Fruit fly (Drosophila melanogaster): ENCODE data around the gene CG34124.

CG34124 gene

DNA sequence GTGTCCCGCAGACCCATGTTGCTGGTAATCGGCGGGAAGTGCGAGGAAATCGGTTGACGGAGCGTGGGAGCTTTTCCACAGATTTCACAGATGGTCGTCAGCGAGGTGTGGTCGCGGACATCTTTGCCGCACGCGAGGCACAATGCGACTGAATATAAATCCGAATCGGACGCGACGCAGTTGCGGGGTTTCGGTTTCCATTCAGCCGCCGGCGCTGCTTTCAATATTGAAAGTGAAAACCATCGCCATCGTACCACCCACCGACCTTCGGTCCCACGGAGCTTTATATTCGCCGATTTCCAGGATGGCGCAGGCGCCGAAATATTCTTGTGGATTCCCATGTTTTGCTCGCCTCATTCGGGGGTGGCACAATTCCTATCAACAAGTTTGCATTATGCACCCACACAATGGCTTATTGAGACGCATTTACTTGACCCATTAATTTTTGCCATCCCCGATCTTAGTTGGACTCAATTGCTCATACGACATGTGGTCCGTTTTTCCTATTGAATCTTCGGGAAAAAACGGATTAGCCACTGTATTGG lies 21.8 kb upstream of the CG34124 start, which contains the start of gene hoe2:
Gene hoe2 (minus strand): TSS at position 126 of the 545 bp plus-strand sequence.
- TF ChIP-seq CG12605 (GFP tag; IDR thresholded peaks at IDR 0.05), result peak; percentile 60; the same call in 1 of the 2 replicates
- TF ChIP-seq CG8159 (tag; optimal IDR thresholded peaks at IDR 0.05), result no peak

DNA sequence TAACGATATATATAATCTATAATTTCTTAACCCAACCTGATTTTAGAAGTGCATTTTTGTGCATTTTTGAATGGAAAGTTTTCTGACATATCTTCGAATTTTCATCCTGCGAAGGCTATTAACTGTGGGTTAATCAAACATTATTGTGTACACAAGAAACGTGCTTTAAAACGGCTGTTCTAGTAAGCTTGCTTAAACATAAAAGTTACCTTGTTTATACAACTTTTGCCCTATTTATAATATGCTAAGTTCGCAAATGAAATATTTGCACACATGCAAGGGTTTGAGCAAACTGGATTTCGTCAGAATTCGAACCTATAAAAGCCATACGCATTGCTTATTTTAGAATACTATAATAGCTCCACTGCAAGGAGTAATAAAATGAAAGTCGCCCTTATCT lies 21.2 kb upstream of the CG34124 start, which contains the start of gene Sgs1:
Gene Sgs1 (plus strand): TSS at position 350 of the 400 bp plus-strand sequence.
- no peak for TF ChIP-seq CG10348 (GFP tag; IDR thresholded peaks at IDR 0.05)
- no peak for TF ChIP-seq CG32121 (GFP tag; IDR thresholded peaks at IDR 0.05)
- TF ChIP-seq CG15710 (tag; optimal IDR thresholded peaks at IDR 0.05), result no peak
- no peak for TF ChIP-seq Ets98B (GFP tag; IDR thresholded peaks at IDR 0.05)
- no peak for TF ChIP-seq D1 (tag; optimal IDR thresholded peaks at IDR 0.05)
- no peak for TF ChIP-seq CG13204 (GFP tag; optimal IDR thresholded peaks at IDR 0.05)
- TF ChIP-seq CG8301 (tag; optimal IDR thresholded peaks at IDR 0.05), result no peak
- no peak for TF ChIP-seq CG12605 (GFP tag; IDR thresholded peaks at IDR 0.05)
- TF ChIP-seq CG4496 (GFP tag; IDR thresholded peaks at IDR 0.05), result no peak
- no peak for TF ChIP-seq CG14655 (GFP tag; optimal IDR thresholded peaks at IDR 0.05)
- TF ChIP-seq gl (tag; optimal IDR thresholded peaks at IDR 0.05), result no peak
- TF ChIP-seq Snoo (tag; optimal IDR thresholded peaks at IDR 0.05), result no peak
- TF ChIP-seq Pif1B (GFP tag; optimal IDR thresholded peaks at IDR 0.05), result no peak
- no peak for TF ChIP-seq Pif1A (GFP tag; optimal IDR thresholded peaks at IDR 0.05)
- TF ChIP-seq rn (GFP tag; IDR thresholded peaks at IDR 0.05), result no peak
- no peak for TF ChIP-seq fd96Ca (GFP tag; IDR thresholded peaks at IDR 0.05)
- TF ChIP-seq CG8159 (tag; optimal IDR thresholded peaks at IDR 0.05), result no peak
- TF ChIP-seq EcR (GFP tag; optimal IDR thresholded peaks at IDR 0.05), result no peak

DNA sequence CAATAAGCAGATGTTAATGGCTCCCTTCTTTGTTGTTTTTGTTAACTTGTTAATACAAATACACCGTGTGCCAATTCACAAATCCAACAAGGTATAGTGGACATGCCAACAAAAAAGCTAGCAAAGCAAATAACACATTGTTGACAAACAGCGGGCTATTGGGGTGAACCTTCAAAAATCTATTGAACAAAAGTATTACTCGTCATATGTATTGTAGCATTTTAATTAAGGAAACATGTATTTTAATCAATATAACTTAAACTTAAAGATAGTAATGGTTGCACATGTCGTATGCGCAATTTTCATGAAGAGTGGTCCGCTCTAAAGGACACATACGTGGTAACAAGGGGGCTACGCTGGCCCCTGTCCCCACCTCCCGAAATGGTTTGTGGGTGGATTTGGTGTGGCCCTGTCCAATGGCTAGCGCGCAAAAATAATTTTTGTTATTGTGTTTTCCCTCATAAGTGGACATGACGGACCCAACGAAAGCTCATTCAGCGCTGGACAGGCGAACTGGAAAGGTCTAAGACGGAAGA lies 15.9 kb upstream of the CG34124 start, which contains the start of gene synr:
Gene synr (plus strand): TSS at position 486 of the 536 bp plus-strand sequence.
- no peak for TF ChIP-seq CG32121 (GFP tag; IDR thresholded peaks at IDR 0.05)
- no peak for TF ChIP-seq CG8301 (tag; optimal IDR thresholded peaks at IDR 0.05)
- no peak for TF ChIP-seq fd96Ca (GFP tag; IDR thresholded peaks at IDR 0.05)
- TF ChIP-seq Pif1B (GFP tag; optimal IDR thresholded peaks at IDR 0.05), result no peak
- peak; percentile 24 for TF ChIP-seq CG8159 (tag; optimal IDR thresholded peaks at IDR 0.05)
- no peak for TF ChIP-seq CG17806 (tag; optimal IDR thresholded peaks at IDR 0.05)
- no peak for TF ChIP-seq gl (tag; optimal IDR thresholded peaks at IDR 0.05)
- no peak for TF ChIP-seq CG14655 (GFP tag; optimal IDR thresholded peaks at IDR 0.05)
- TF ChIP-seq CG10348 (GFP tag; IDR thresholded peaks at IDR 0.05), result no peak

DNA sequence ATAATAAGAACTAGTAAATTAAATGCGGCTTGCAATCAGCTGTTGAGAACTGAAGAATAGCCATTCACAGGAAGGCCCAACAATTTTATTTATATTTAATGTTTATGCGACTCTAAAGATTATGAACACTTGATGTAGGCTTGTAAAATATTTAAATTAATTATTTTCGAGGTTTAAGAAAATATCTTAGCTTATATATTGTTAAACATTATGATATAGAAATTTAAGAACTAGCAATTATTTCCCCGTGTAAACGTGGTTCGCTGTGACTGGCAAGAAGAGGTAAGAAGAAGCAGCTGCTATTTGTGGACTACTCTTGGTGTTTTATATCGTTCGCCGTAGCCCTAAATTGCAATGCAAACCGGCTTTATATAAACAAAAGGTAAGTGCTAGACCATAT lies 12.9 kb upstream of the CG34124 start, which contains the start of the genes mRpL24 and betaggt-I:
Gene mRpL24 (minus strand): TSS at position 62 of the 400 bp plus-strand sequence.
Gene betaggt-I (plus strand): TSS at position 280 of the 400 bp plus-strand sequence.
- no peak for TF ChIP-seq CG13204 (GFP tag; optimal IDR thresholded peaks at IDR 0.05)
- TF ChIP-seq rn (GFP tag; IDR thresholded peaks at IDR 0.05), result peak; percentile 97
- TF ChIP-seq gl (tag; optimal IDR thresholded peaks at IDR 0.05), result peak; percentile 89
- TF ChIP-seq Ets98B (GFP tag; IDR thresholded peaks at IDR 0.05), result peak; percentile 97
- peak; percentile 97 for TF ChIP-seq CG34367 (tag; optimal IDR thresholded peaks at IDR 0.05)
- TF ChIP-seq Pif1B (GFP tag; optimal IDR thresholded peaks at IDR 0.05), result peak; percentile 91
- peak; percentile 98 for TF ChIP-seq CG14655 (GFP tag; optimal IDR thresholded peaks at IDR 0.05)
- TF ChIP-seq fd96Ca (GFP tag; IDR thresholded peaks at IDR 0.05), result peak; percentile 93
- TF ChIP-seq Pif1A (GFP tag; optimal IDR thresholded peaks at IDR 0.05), result peak; percentile 93
- TF ChIP-seq CG9948 (tag; optimal IDR thresholded peaks at IDR 0.05), result peak; percentile 95
- peak; percentile 97 for TF ChIP-seq CG32121 (GFP tag; IDR thresholded peaks at IDR 0.05)
- TF ChIP-seq CG12605 (GFP tag; IDR thresholded peaks at IDR 0.05), result peak; percentile 98
- peak; percentile 96 for TF ChIP-seq Snoo (tag; optimal IDR thresholded peaks at IDR 0.05)
- TF ChIP-seq CG8301 (tag; optimal IDR thresholded peaks at IDR 0.05), result peak; percentile 97
- peak; percentile 99 for TF ChIP-seq CG15710 (tag; optimal IDR thresholded peaks at IDR 0.05)
- peak; percentile 99 for TF ChIP-seq CG4496 (GFP tag; IDR thresholded peaks at IDR 0.05)
- no peak for TF ChIP-seq EcR (GFP tag; optimal IDR thresholded peaks at IDR 0.05)
- TF ChIP-seq D1 (tag; optimal IDR thresholded peaks at IDR 0.05), result peak; percentile 90
- TF ChIP-seq CG17806 (tag; optimal IDR thresholded peaks at IDR 0.05), result peak; percentile 97
- peak; percentile 90 for TF ChIP-seq CG10348 (GFP tag; IDR thresholded peaks at IDR 0.05)
- TF ChIP-seq CG8159 (tag; optimal IDR thresholded peaks at IDR 0.05), result peak; percentile 97

DNA sequence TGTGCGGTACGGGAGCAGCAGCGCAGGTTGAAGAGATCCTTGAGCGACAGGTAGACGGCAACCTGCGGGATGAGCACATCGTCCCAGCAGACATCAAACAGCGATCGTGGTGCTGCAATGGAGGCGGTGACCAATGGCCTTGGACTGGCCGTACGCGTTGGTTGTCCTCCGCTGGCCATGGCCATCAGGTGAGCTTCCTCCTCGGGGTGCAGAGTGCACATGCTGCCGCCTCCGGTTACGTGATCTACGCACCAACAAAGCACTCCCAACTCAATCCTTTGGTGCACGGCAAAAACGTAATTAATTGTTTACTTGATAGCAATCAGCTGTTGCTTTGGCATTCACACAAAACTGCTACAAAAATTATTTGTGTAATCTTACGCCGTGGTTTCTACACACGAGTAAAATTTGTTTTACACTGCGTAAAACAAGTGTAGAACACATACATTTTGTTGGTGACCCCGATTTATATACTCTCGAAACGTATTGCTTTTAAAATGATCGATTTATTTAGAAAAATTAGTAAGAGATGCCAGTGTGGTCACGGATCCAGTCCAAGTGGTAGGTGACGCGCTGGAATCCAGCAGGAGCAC lies 8.7 kb upstream of the CG34124 start, which contains the start of gene jet:
Gene jet (minus strand): TSS at position 332 of the 593 bp plus-strand sequence.
- no peak for TF ChIP-seq CG4496 (GFP tag; IDR thresholded peaks at IDR 0.05)
- TF ChIP-seq CG17806 (tag; optimal IDR thresholded peaks at IDR 0.05), result no peak
- TF ChIP-seq Ets98B (GFP tag; IDR thresholded peaks at IDR 0.05), result no peak
- TF ChIP-seq CG34367 (tag; optimal IDR thresholded peaks at IDR 0.05), result no peak
- no peak for TF ChIP-seq CG9948 (tag; optimal IDR thresholded peaks at IDR 0.05)
- no peak for TF ChIP-seq Pif1A (GFP tag; optimal IDR thresholded peaks at IDR 0.05)
- TF ChIP-seq Pif1B (GFP tag; optimal IDR thresholded peaks at IDR 0.05), result no peak
- TF ChIP-seq CG12605 (GFP tag; IDR thresholded peaks at IDR 0.05), result no peak

DNA sequence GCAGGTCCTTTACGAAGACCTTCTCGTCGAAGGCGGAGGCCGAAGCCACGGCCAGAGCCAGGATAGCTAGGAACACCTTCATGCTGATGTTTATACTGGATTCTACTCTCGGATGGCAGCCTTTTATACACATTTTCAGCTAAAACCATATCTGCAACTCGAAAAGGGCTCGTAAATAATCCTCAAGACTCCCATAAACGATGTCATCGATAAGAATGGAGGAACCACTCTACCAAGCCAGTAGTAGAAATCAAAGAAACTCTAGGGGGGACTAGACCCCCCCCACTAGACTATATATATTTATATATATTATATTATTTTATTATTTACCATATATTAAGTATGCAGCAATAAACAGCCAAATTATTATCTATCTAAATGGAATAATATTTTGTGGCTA lies 7.5 kb upstream of the CG34124 start, which contains the start of gene Jon25Biii:
Gene Jon25Biii (minus strand): TSS at position 101 of the 400 bp plus-strand sequence.
- no peak for TF ChIP-seq CG12605 (GFP tag; IDR thresholded peaks at IDR 0.05)
- TF ChIP-seq CG17806 (tag; optimal IDR thresholded peaks at IDR 0.05), result no peak
- no peak for TF ChIP-seq CG10348 (GFP tag; IDR thresholded peaks at IDR 0.05)
- TF ChIP-seq Ets98B (GFP tag; IDR thresholded peaks at IDR 0.05), result no peak
- TF ChIP-seq D1 (tag; optimal IDR thresholded peaks at IDR 0.05), result no peak
- no peak for TF ChIP-seq rn (GFP tag; IDR thresholded peaks at IDR 0.05)
- no peak for TF ChIP-seq Snoo (tag; optimal IDR thresholded peaks at IDR 0.05)
- no peak for TF ChIP-seq CG8159 (tag; optimal IDR thresholded peaks at IDR 0.05)
- TF ChIP-seq gl (tag; optimal IDR thresholded peaks at IDR 0.05), result no peak
- no peak for TF ChIP-seq fd96Ca (GFP tag; IDR thresholded peaks at IDR 0.05)
- TF ChIP-seq CG34367 (tag; optimal IDR thresholded peaks at IDR 0.05), result no peak
- TF ChIP-seq CG9948 (tag; optimal IDR thresholded peaks at IDR 0.05), result no peak
- no peak for TF ChIP-seq CG32121 (GFP tag; IDR thresholded peaks at IDR 0.05)
- TF ChIP-seq CG8301 (tag; optimal IDR thresholded peaks at IDR 0.05), result no peak
- TF ChIP-seq CG4496 (GFP tag; IDR thresholded peaks at IDR 0.05), result no peak
